Fruit fly (Drosophila melanogaster): ENCODE results near the gene AOX2.

DNA sequence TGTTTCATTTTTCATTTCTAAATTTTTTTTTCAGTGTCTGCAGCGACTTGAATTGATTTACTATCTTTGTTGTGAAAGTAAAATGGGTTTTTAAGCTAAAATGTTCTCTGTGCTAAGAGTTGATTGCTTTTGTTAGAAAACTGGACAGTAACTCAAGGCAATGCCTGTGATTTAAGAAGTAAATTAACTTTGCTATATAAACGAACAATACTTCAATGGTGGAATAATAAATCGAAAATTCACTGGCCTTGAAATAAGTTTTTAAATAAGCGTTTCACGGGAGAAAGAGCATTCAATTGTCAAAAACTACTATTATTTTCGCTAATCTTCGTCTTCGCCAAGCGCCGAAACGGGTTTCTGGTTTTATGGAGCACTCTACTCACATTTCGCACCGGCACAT, 1.3 kb downstream of the AOX2 start:
- TF ChIP-seq Fer1 (GFP tag; optimal IDR thresholded peaks at IDR 0.05) (no peak), CG6791 (GFP tag; IDR thresholded peaks at IDR 0.05; ENCODE audit: partially characterized antibody) (no peak), Oaz (GFP tag; IDR thresholded peaks at IDR 0.05) (no peak), sr (GFP tag; IDR thresholded peaks at IDR 0.05) (no peak), mirr (GFP tag; optimal IDR thresholded peaks at IDR 0.05) (no peak), CG10543 (GFP tag; optimal IDR thresholded peaks at IDR 0.05) (no peak), Kr (GFP tag; optimal IDR thresholded peaks at IDR 0.05) (no peak), CG16779 (GFP tag; IDR thresholded peaks at IDR 0.05) (no peak), dimm (GFP tag; IDR thresholded peaks at IDR 0.05) (no peak), Doc3 (GFP tag; IDR thresholded peaks at IDR 0.05; ENCODE audit: partially characterized antibody) (no peak), nau (GFP tag; optimal IDR thresholded peaks at IDR 0.05) (no peak)

All from whole organism, embryonic.